Worm (Caenorhabditis elegans): ENCODE data around the gene nyn-3.

DNA sequence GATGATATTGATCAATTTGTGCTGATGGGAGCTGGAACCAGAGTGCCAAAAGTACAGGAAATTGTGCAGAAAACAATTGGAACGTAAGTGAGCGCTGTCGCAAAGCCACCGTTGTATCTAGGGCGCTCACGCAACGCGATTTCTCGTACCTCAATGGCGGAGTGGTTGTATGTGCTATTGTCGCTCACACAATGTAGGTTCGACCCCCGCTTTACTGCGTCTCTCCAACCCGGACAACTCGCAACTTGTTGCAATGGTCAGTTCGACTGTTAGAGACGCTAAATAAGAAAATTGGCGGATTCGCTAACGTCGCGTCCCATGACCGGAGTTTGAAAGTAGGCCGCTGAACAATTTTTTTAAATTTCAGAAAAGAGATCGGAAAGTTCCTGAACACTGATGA lies 43.9 kb downstream of the nyn-3 start:
- TF ChIP-seq unc-39 (tag; optimal IDR thresholded peaks at IDR 0.05): peak; percentile 35
- peak; percentile 74 for TF ChIP-seq ceh-43 (GFP tag; optimal IDR thresholded peaks at IDR 0.05)
- TF ChIP-seq ztf-11 (tag; optimal IDR thresholded peaks at IDR 0.05): no peak
- no peak for TF ChIP-seq ceh-39 (tag; optimal IDR thresholded peaks at IDR 0.05)
- TF ChIP-seq lsy-2 (tag; optimal IDR thresholded peaks at IDR 0.05): no peak
- TF ChIP-seq mep-1 (tag; optimal IDR thresholded peaks at IDR 0.05): peak; percentile 23
- no peak for TF ChIP-seq nhr-237 (tag; optimal IDR thresholded peaks at IDR 0.05)

Data from whole organism, mixed stage, embryonic.